Fruit fly (Drosophila melanogaster): ENCODE results near the gene Mcm3.

The Mcm3 gene

DNA sequence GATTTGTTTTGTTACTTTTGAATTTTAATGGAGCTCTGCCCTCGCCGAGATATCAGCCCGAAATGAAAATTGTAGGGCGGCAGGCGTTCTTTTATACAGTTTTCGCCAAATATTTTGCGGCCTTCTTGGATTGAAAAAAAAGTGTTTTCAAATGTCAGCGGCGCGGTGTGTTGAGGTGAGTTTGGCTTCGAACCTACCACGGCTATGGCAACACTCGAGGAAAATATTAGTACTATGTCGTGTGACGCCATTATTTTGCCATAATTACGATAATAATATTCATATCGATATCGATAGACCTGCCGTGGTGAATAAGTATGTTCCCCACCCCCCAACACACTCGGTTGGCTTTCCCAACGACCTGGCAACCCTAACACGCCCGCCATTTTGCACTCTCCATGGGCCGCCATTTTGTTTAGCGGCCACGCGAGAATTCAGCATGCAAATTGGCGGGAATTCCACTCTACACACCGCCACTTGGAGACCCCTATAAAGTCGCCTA lies 11.8 kb upstream of the Mcm3 start, which contains the start of the genes TrxT and dhd (continued):
- TF ChIP-seq CG18619 (GFP tag; optimal IDR thresholded peaks at IDR 0.05) (no peak), ttk (GFP tag; IDR thresholded peaks at IDR 0.05) (no peak), sens (GFP tag) (peak; percentile 39), amos (GFP tag; IDR thresholded peaks at IDR 0.05; ENCODE audit: partially characterized antibody) (peak; percentile 54; the same call in 1 of the 2 replicates), CG7745 (tag; optimal IDR thresholded peaks at IDR 0.05) (no peak), pita (GFP tag; optimal IDR thresholded peaks at IDR 0.05) (no peak), nau (GFP tag; optimal IDR thresholded peaks at IDR 0.05) (no peak), CG10959 (GFP tag; IDR thresholded peaks at IDR 0.05) (no peak), CG12299 (tag; optimal IDR thresholded peaks at IDR 0.05) (no peak), CG8944 (GFP tag; optimal IDR thresholded peaks at IDR 0.05) (no peak), esg (GFP tag; conservative IDR thresholded peaks at IDR 0.05) (no peak), Drgx (GFP tag; IDR thresholded peaks at IDR 0.05) (peak; percentile 69), hth (optimal IDR thresholded peaks at IDR 0.05) (no peak), Nf-YA (GFP tag; IDR thresholded peaks at IDR 0.05) (no peak), wek (GFP tag; optimal IDR thresholded peaks at IDR 0.05) (no peak), ci (GFP tag; IDR thresholded peaks at IDR 0.05) (peak; percentile 64; the same call in 2 of the 3 replicates), Hsf (GFP tag; optimal IDR thresholded peaks at IDR 0.05) (no peak), tx (GFP tag; optimal IDR thresholded peaks at IDR 0.05) (no peak), CG9797 (GFP tag; optimal IDR thresholded peaks at IDR 0.05) (no peak), CG10267 (tag; optimal IDR thresholded peaks at IDR 0.05) (peak; percentile 15), CG4404 (GFP tag; IDR thresholded peaks at IDR 0.05) (no peak), CG1529 (GFP tag; optimal IDR thresholded peaks at IDR 0.05) (peak; percentile 10), grn (GFP tag; optimal IDR thresholded peaks at IDR 0.05) (no peak), CG30020 (tag; optimal IDR thresholded peaks at IDR 0.05) (no peak), tll (GFP tag; optimal IDR thresholded peaks at IDR 0.05) (no peak), CG4360 (GFP tag; IDR thresholded peaks at IDR 0.05) (no peak), tin (GFP tag; optimal IDR thresholded peaks at IDR 0.05) (no peak), CG12769 (tag; optimal IDR thresholded peaks at IDR 0.05) (no peak), CG7839 (tag; optimal IDR thresholded peaks at IDR 0.05) (no peak), CG2116 (GFP tag; optimal IDR thresholded peaks at IDR 0.05) (peak; percentile 42), Dp (GFP tag; optimal IDR thresholded peaks at IDR 0.05) (peak; percentile 75), zfh2 (GFP tag; optimal IDR thresholded peaks at IDR 0.05) (no peak), CG11560 (tag; IDR thresholded peaks at IDR 0.05) (no peak), Scr (GFP tag; IDR thresholded peaks at IDR 0.05; ENCODE audit: partially characterized antibody) (peak; percentile 38), Bdp1 (GFP tag; optimal IDR thresholded peaks at IDR 0.05) (no peak), CG16863 (GFP tag; optimal IDR thresholded peaks at IDR 0.05) (no peak), HLH3B (GFP tag; IDR thresholded peaks at IDR 0.05) (0 out of 2 replicates have a peak, but pooled peaks have one; percentile 5), Dip3 (GFP tag; optimal IDR thresholded peaks at IDR 0.05) (no peak), CG6683 (GFP tag; optimal IDR thresholded peaks at IDR 0.05) (no peak), CG17385 (GFP tag; optimal IDR thresholded peaks at IDR 0.05) (no peak), CG10565 (GFP tag; optimal IDR thresholded peaks at IDR 0.05) (no peak), otp (GFP tag; IDR thresholded peaks at IDR 0.05) (no peak), tna (GFP tag; IDR thresholded peaks at IDR 0.05; ENCODE audit: partially characterized antibody) (peak; percentile 57; the same call in 1 of the 2 replicates), CG11093 (GFP tag; IDR thresholded peaks at IDR 0.05) (no peak), Hr39 (optimal IDR thresholded peaks at IDR 0.05) (no peak), CG8765 (GFP tag; IDR thresholded peaks at IDR 0.05) (no peak; the same call in 1 of the 2 replicates), run (tag; optimal IDR thresholded peaks at IDR 0.05) (no peak), Lpt (GFP tag; optimal IDR thresholded peaks at IDR 0.05) (no peak), Adf1 (GFP tag; IDR thresholded peaks at IDR 0.05) (peak; percentile 37; the same call in 1 of the 2 replicates), ken (GFP tag; IDR thresholded peaks at IDR 0.05) (no peak), CG9727 (GFP tag; optimal IDR thresholded peaks at IDR 0.05) (peak; percentile 21), Six4 (GFP tag; optimal IDR thresholded peaks at IDR 0.05) (no peak)
